Fruit fly (Drosophila melanogaster): ENCODE measurements around the gene xit.
A peak's percentile ranks its signal among the peaks of the same experiment; 100 is the strongest.

xit gene

dm6 chrX:6800726-6801296 lies 20.0 kb upstream of the xit start:
- TF ChIP-seq noc (tag; optimal IDR thresholded peaks at IDR 0.05): peak; percentile 92

dm6 chrX:6802376-6803080 lies 18.3 kb upstream of the xit start:
- TF ChIP-seq noc (tag; optimal IDR thresholded peaks at IDR 0.05): no peak

dm6 chrX:6803312-6803794 lies 17.5 kb upstream of the xit start, which contains the start of the genes C3G and pod1:
Gene C3G, minus strand, starts transcription at chrX:6803593.
Gene pod1, plus strand, starts transcription at chrX:6803684.
- peak; percentile 12 for TF ChIP-seq noc (tag; optimal IDR thresholded peaks at IDR 0.05)

dm6 chrX:6803880-6804484 lies 16.8 kb upstream of the xit start:
- TF ChIP-seq noc (tag; optimal IDR thresholded peaks at IDR 0.05): no peak

- peak; percentile 71 for TF ChIP-seq noc (tag; optimal IDR thresholded peaks at IDR 0.05)
Observed at dm6 chrX:6804485-6805295, 16.1 kb upstream of the xit start.

dm6 chrX:6805404-6805803 lies 15.4 kb upstream of the xit start:
- no peak for TF ChIP-seq noc (tag; optimal IDR thresholded peaks at IDR 0.05)

dm6 chrX:6813678-6814077 lies 7.1 kb upstream of the xit start, which contains the start of gene iav:
Gene iav, plus strand, starts transcription at chrX:6813978.
- no peak for TF ChIP-seq noc (tag; optimal IDR thresholded peaks at IDR 0.05)

dm6 chrX:6822904-6823303 lies 2.1 kb downstream of the xit start, which contains the start of gene Atx-1:
Gene Atx-1, plus strand, starts transcription at chrX:6823204.
- TF ChIP-seq noc (tag; optimal IDR thresholded peaks at IDR 0.05): no peak

dm6 chrX:6824203-6824602 lies 3.4 kb downstream of the xit start, which contains the start of gene nonC:
Gene nonC, plus strand, starts transcription at chrX:6824496.
- TF ChIP-seq noc (tag; optimal IDR thresholded peaks at IDR 0.05): no peak

- no peak for TF ChIP-seq noc (tag; optimal IDR thresholded peaks at IDR 0.05)
Observed at dm6 chrX:6832584-6832983, 11.8 kb downstream of the xit start, which contains the start of gene mAChR-C. Gene mAChR-C, minus strand, starts transcription at chrX:6832684.

dm6 chrX:6843841-6844440 lies 23.1 kb downstream of the xit start, which contains the start of the genes CG14435 and Tmf:
Gene CG14435, minus strand, starts transcription at chrX:6843921.
Gene Tmf, plus strand, starts transcription at chrX:6844341.
- TF ChIP-seq noc (tag; optimal IDR thresholded peaks at IDR 0.05): peak; percentile 81

dm6 chrX:6849178-6849956 lies 28.6 kb downstream of the xit start, which contains the start of the genes Cht11 and CG4558:
Gene Cht11, minus strand, starts transcription at chrX:6849517.
Gene CG4558, plus strand, starts transcription at chrX:6849770.
- TF ChIP-seq noc (tag; optimal IDR thresholded peaks at IDR 0.05): peak; percentile 85

- peak; percentile 90 for TF ChIP-seq noc (tag; optimal IDR thresholded peaks at IDR 0.05)
Observed at dm6 chrX:6852574-6852973, 31.8 kb downstream of the xit start.

- TF ChIP-seq noc (tag; optimal IDR thresholded peaks at IDR 0.05): no peak
Observed at dm6 chrX:6853384-6853783, 32.6 kb downstream of the xit start.

Measured in whole organism, larva.